Fruit fly (Drosophila melanogaster) ovary, adult (tissue): ENCODE data around the gene klar.

Experiments used
- CG17801 ChIP-seq: fragments of 200-800 bp; optimal IDR thresholded peaks from 2 replicates; lab custom pipeline; 2019; ENCODE audit warnings: missing biosample characterization, mild to moderate bottlenecking, missing genetic modification characterization, moderate library complexity; ENCODE audit not compliant: partially characterized antibody

klar gene

dm6 chr3L:540432-540973 is at the start of gene klar, which contains the start of gene BORCS6:
TSS of gene klar (minus strand) at chr3L:540614.
TSS of gene BORCS6 (plus strand) at chr3L:540851.
- TF ChIP-seq CG17801 (GFP tag; lab: Kevin White, UChicago): no peak

DNA sequence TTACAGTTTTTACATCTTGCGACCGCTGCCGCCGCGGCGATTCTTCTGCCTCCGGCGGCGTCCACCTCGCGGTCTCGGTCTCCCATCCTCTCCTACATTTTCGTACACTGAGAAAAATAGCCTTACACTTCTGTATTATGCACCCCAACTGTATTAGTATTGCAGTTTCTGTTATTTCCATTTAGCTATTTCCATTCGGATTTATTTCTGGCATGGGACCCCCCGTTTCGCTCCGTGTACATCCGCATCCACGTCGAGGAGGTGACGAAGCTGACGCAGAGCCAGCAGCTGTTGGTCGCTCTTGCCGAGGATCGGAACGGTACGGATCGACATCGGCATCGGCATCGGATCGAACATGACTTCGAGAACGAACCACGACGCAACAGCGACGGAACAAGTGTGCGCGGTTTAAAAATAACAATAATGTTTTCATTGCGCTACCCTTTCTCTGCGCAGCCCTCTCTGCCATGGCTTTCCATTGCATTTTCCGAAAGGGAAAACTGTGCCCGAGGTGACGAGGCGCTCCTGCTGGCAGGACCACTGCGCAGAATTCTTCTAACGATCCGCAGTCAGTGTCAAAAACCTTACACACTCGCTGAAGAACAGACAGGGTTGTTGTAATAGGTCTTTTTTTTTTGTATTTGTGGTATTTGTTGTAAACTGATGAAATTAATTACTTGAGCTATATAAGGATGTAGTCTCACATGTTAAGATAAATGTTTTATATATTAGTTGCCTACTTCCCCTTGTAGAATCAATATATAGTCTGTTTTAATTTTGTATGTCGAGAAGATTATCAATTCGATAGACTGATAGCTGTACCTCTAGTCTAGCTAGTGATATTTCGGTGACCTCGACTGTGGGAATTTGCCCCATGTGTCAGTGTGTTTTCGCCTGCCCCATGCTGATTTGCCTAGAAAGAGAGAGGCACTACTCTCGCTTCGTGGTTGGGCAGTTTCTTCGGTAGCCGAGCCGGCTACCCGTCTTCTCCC is 49.2 kb upstream of the klar start:
- no peak for TF ChIP-seq CG17801 (GFP tag; lab: Kevin White, UChicago)

dm6 chr3L:589174-589289 is 48.6 kb upstream of the klar start, which contains the start of gene Kah:
TSS of gene Kah (minus strand) at chr3L:589274.
- TF ChIP-seq CG17801 (GFP tag; lab: Kevin White, UChicago): no peak

DNA sequence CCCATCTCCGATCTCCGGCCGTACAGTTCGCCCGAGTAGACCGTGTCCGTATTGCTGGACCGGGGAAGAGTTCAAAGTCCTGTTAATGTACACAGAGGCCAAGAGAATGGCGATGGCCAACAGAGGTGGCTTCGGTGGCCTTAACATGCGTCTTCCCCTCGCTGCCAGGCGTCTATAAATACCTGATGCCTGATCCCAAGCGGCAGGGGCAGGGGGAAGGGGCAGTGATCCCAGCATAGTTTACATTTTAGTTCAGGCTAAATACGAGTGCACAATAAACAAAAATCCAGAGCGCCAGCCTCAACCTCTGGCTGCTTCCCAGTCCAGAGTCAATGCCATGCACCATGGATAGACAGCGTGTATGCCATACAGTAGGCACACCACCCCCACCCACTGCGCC is 47.4 kb upstream of the klar start:
- TF ChIP-seq CG17801 (GFP tag; lab: Kevin White, UChicago): no peak

- no peak for TF ChIP-seq CG17801 (GFP tag; lab: Kevin White, UChicago)
Observed at dm6 chr3L:586582-587213, 46.3 kb upstream of the klar start.

dm6 chr3L:581037-581436 is 40.6 kb upstream of the klar start, which contains the start of gene Ppm1:
TSS of gene Ppm1 (plus strand) at chr3L:581337.
- TF ChIP-seq CG17801 (GFP tag; lab: Kevin White, UChicago): no peak

DNA sequence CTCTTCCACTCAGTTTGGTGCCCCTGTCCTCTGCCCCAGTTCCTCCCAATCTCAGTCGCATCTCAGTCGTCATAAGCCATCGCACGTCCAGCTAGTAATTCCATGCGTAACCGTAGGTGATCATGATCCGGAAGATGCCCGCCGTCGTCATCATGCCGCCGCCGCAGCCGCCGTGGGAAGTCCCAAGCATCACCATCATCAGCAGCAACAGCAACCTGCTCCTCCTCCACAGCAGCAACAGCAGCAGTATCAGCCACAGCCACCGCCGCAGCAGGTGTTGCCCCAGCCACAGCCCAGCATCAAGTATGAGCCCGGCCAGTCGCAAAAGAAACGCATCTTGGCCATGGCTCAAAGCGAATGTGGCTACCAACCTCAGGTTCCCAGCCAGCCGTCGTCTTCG is 32.5 kb upstream of the klar start:
- TF ChIP-seq CG17801 (GFP tag; lab: Kevin White, UChicago): no peak

DNA sequence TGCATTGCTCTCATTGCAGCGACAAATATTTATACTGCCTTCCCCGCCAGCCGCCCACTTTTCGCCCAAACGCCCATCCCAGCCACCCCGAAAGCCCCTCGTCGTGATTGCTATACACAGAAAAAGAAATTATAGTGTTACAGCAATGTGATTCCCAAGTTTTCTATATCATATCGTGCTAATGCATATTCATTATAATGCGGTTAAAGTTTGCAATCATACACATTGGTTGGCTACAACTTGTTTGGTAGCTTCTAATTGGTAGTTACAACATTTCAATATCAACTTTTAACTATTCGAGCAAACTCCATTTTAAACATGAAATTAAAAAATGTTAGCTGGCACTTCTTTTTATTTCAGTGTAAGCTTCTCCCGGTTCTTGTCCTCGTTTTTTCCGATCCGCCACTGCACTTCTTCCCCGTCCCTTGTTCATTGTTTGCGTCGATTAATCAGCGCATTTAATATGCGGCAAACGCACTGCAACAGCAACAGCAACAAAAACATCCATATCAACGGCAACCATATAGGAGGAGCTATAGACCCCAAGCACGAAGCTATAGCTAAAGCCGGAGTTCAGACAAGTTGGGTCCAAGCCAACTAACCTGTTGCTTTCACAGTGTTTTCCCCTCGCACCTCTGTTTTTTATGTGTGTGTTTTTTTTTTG is 25.7 kb upstream of the klar start:
- TF ChIP-seq CG17801 (GFP tag; lab: Kevin White, UChicago): peak; percentile 1

- TF ChIP-seq CG17801 (GFP tag; lab: Kevin White, UChicago): no peak
Observed at dm6 chr3L:565561-565960, 25.1 kb upstream of the klar start.

dm6 chr3L:563951-564350 is 23.5 kb upstream of the klar start:
- peak; percentile 82 for TF ChIP-seq CG17801 (GFP tag; lab: Kevin White, UChicago)

DNA sequence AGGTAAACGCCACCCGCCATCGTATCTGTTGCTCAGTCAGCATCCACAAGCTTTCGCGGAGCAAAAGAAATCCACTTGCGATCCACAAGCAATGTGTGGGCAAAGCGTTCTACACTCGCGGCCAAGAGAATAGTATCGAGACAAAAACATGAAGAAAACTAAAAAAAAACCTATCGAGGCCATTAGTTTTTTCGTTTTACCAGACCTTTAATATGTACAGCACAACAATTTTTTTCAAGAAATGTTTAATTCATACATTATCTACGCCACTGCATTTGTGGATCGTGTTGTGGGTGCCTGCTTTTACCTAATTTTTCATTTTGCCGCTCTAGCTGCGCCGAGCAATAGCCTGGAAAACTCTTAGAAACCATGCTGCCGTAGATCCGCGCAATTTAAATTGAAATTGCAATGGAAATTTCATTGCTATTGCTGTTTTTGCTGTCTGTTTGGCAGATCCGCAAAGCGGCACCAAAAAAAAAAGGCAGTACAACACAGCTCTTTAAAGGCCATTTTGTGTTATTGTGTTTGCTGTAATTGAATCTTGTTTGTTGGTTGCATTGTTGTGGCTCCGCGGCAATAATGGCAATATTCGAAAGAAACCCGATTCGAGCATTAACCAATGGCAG is 22.7 kb upstream of the klar start:
- TF ChIP-seq CG17801 (GFP tag; lab: Kevin White, UChicago): no peak

DNA sequence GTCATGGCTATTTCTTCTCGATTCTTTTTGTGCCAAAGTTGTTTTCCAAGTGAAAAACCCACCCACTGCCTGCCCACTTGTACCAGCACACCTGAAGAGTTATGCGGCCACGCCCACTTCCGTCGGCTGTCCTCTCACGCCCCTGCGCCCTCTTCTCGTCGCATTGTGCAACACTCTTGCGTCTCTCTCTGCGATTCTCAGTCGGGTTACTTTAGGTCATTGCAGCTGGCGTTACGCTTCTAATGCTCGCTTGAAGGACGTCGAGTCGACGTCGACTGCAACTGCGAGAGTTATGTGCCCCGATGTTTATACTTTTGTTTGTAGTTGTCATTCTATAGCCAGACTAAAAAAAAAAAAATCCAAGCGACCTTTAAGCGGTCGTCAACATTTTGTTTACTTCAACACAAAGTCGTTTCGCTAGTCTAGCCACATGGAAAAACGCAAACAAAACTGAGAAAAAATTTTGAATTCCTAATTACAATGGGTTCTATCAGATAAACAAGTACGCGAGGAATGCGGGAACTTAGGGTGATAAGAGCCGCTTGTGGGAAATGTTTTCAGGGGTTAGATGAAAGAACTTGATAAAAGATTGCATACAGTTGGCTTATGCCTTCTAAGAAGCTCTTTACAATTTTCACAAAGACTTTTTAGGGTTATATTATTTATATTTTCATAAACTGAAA is 21.5 kb upstream of the klar start:
- no peak for TF ChIP-seq CG17801 (GFP tag; lab: Kevin White, UChicago)

DNA sequence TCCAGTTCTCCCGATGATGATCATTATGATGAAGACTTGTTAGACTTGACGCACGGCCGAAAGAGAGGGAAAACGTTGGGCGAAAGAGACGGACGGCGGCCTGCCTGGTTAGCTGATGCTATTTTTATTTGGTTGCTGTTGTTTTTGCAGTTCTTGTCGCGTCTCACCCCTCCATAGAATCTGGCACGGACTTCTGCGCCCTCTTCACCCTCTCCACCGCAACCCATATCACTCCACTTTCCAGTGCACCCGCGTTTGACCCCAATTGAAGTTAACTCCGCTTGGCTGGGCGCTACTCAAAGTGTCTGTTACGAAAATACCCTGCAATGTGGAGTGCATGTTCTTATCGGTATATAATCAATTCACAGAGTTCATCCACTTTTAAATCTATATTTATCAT is 20.7 kb upstream of the klar start:
- TF ChIP-seq CG17801 (GFP tag; lab: Kevin White, UChicago): no peak

- TF ChIP-seq CG17801 (GFP tag; lab: Kevin White, UChicago): no peak
Observed at dm6 chr3L:559390-560034, 19.1 kb upstream of the klar start.
